Worm (Caenorhabditis elegans) whole organism, L4 larva: ENCODE data around the gene M05D6.3.
A peak's percentile ranks its signal among the peaks of the same experiment; 100 is the strongest.

ENCODE experiments used
- F44E2.7 ChIP-seq: fragments of 200-800 bp; sonication (Bioruptor generic); IDR thresholded peaks from 2 replicates; pipeline ENCODE4 v2.1.2; 2022; ENCODE audit warnings: missing genetic modification characterization, missing compliant biosample characterization
- F49E8.2 ChIP-seq: sonication (generic microtip); optimal IDR thresholded peaks from 2 replicates; lab custom pipeline; 2016; ENCODE audit warnings: missing compliant biosample characterization, mild to moderate bottlenecking, missing genetic modification characterization, borderline replicate concordance
- T20F7.1 ChIP-seq: fragments of 200-800 bp; sonication (Bioruptor generic); optimal IDR thresholded peaks from 2 replicates; lab custom pipeline; 2018; ENCODE audit warnings: mild to moderate bottlenecking, missing genetic modification characterization, missing compliant biosample characterization
- aha-1 ChIP-seq: fragments of 150-350 bp; peaks from one replicate; lab custom pipeline; 2014; ENCODE audit warnings: missing biosample characterization, missing genetic modification characterization
- aly-2 ChIP-seq: sonication (generic microtip); optimal IDR thresholded peaks from 2 replicates; lab custom pipeline; 2018; ENCODE audit warnings: missing biosample characterization, missing genetic modification characterization
- arid-1 ChIP-seq: fragments of 200-800 bp; sonication (Bioruptor generic); conservative IDR thresholded peaks from 2 replicates; pipeline ENCODE4 v1.3.6; 2022; ENCODE audit warnings: missing genetic modification reagents, missing genetic modification characterization, missing compliant biosample characterization
- ceh-20 ChIP-seq: fragments of 200-800 bp; sonication (Bioruptor generic); IDR thresholded peaks from 2 replicates; pipeline ENCODE4 v1.3.6; 2022; ENCODE audit warnings: missing genetic modification reagents, missing genetic modification characterization, missing compliant biosample characterization
- ceh-62 ChIP-seq: sonication (generic microtip); optimal IDR thresholded peaks from 2 replicates; lab custom pipeline; 2017; ENCODE audit warnings: missing biosample characterization, missing genetic modification characterization
- ceh-82 ChIP-seq: sonication (generic microtip); optimal IDR thresholded peaks from 2 replicates; lab custom pipeline; 2017; ENCODE audit warnings: missing biosample characterization, missing genetic modification characterization
- cey-2 ChIP-seq: sonication (generic microtip); optimal IDR thresholded peaks from 3 replicates; lab custom pipeline; 2017; ENCODE audit warnings: missing genetic modification characterization, mild to moderate bottlenecking, missing compliant biosample characterization, antibody characterized with exemption, borderline replicate concordance; ENCODE audit not compliant: insufficient read depth
- daf-16 ChIP-seq, 3 experiments: sonication (generic microtip); optimal IDR thresholded peaks; 2 replicates each; lab custom pipeline; 2016 to 2017; ENCODE audit warnings: missing genetic modification characterization in 3 of 3, missing genetic modification reagents in 3 of 3, mild to moderate bottlenecking in 2 of 3, missing compliant biosample characterization in 2 of 3, missing biosample characterization in 1 of 3, moderate library complexity in 1 of 3
- dmd-6 ChIP-seq: fragments of 200-800 bp; sonication (Bioruptor generic); IDR thresholded peaks from 2 replicates; pipeline ENCODE4 v1.3.6; 2022; ENCODE audit warnings: missing genetic modification reagents, missing genetic modification characterization, missing compliant biosample characterization
- dve-1 ChIP-seq: sonication (generic microtip); optimal IDR thresholded peaks from 2 replicates; lab custom pipeline; 2017; ENCODE audit warnings: antibody characterized with exemption, mild to moderate bottlenecking, missing genetic modification characterization, missing compliant biosample characterization; ENCODE audit not compliant: insufficient read depth
- egl-27 ChIP-seq: sonication (generic microtip); optimal IDR thresholded peaks from 3 replicates; lab custom pipeline; 2017; ENCODE audit warnings: missing biosample characterization, missing genetic modification reagents, missing genetic modification characterization
- hlh-11 ChIP-seq: fragments of 200-800 bp; sonication (Bioruptor generic); optimal IDR thresholded peaks from 2 replicates; lab custom pipeline; 2018; ENCODE audit warnings: mild to moderate bottlenecking, missing genetic modification characterization, missing compliant biosample characterization
- hlh-30 ChIP-seq: sonication (generic microtip); optimal IDR thresholded peaks from 2 replicates; lab custom pipeline; 2017; ENCODE audit warnings: antibody characterized with exemption, mild to moderate bottlenecking, missing genetic modification characterization, missing compliant biosample characterization; ENCODE audit not compliant: insufficient read depth
- lim-7 ChIP-seq: fragments of 200-800 bp; sonication (Bioruptor generic); IDR thresholded peaks from 2 replicates; pipeline ENCODE4 v1.3.6; 2022; ENCODE audit warnings: missing genetic modification characterization, missing compliant biosample characterization
- lin-13 ChIP-seq: fragments of 150-350 bp; optimal IDR thresholded peaks from 2 replicates; lab custom pipeline; 2014; ENCODE audit warnings: missing biosample characterization, missing genetic modification reagents, missing genetic modification characterization
- lin-38 ChIP-seq: fragments of 200-800 bp; sonication (Bioruptor generic); IDR thresholded peaks from 2 replicates; pipeline ENCODE4 v1.3.6; 2022; ENCODE audit warnings: missing genetic modification reagents, missing genetic modification characterization, missing compliant biosample characterization
- lir-3 ChIP-seq: sonication (generic microtip); optimal IDR thresholded peaks from 2 replicates; lab custom pipeline; 2016; ENCODE audit warnings: mild to moderate bottlenecking, missing genetic modification characterization, missing compliant biosample characterization
- lsy-2 ChIP-seq, 2 experiments: fragments of 150-350 bp in 1 of 2; sonication (generic microtip) in 1 of 2; optimal IDR thresholded peaks; 2 replicates each; lab custom pipeline; 2014 to 2017; ENCODE audit warnings: missing biosample characterization in 2 of 2, missing genetic modification characterization in 2 of 2
- madf-5 ChIP-seq, 2 experiments: fragments of 200-800 bp; sonication (Bioruptor generic); IDR thresholded peaks; 2 replicates each; pipeline ENCODE4 v1.3.6; 2022; ENCODE audit warnings: missing compliant biosample characterization in 2 of 2, missing genetic modification characterization in 2 of 2
- nhr-11 ChIP-seq: fragments of 150-350 bp; optimal IDR thresholded peaks from 2 replicates; lab custom pipeline; 2014; ENCODE audit warnings: missing biosample characterization, missing genetic modification characterization
- nhr-111 ChIP-seq: fragments of 200-800 bp; sonication (Bioruptor generic); optimal IDR thresholded peaks from 2 replicates; lab custom pipeline; 2018; ENCODE audit warnings: mild to moderate bottlenecking, missing genetic modification characterization, missing compliant biosample characterization
- nhr-237 ChIP-seq: sonication (generic microtip); optimal IDR thresholded peaks from 2 replicates; lab custom pipeline; 2017; ENCODE audit warnings: missing biosample characterization, missing genetic modification characterization
- nhr-28 ChIP-seq: fragments of 150-350 bp; optimal IDR thresholded peaks from 2 replicates; lab custom pipeline; 2014; ENCODE audit warnings: missing biosample characterization, missing genetic modification characterization
- nhr-41 ChIP-seq: fragments of 200-800 bp; sonication (Bioruptor generic); IDR thresholded peaks from 2 replicates; pipeline ENCODE4 v1.3.6; 2022; ENCODE audit warnings: missing genetic modification reagents, missing genetic modification characterization, missing compliant biosample characterization
- nhr-42 ChIP-seq: fragments of 200-800 bp; sonication (Bioruptor generic); IDR thresholded peaks from 2 replicates; pipeline ENCODE4 v1.3.6; 2022; ENCODE audit warnings: missing genetic modification characterization, missing compliant biosample characterization
- nhr-48 ChIP-seq: sonication (generic microtip); optimal IDR thresholded peaks from 2 replicates; lab custom pipeline; 2016; ENCODE audit warnings: mild to moderate bottlenecking, missing genetic modification characterization, missing compliant biosample characterization
- nhr-6 ChIP-seq: fragments of 150-350 bp; optimal IDR thresholded peaks from 2 replicates; lab custom pipeline; 2014; ENCODE audit warnings: missing biosample characterization, missing genetic modification characterization
- sdz-12 ChIP-seq: fragments of 200-800 bp; sonication (Bioruptor generic); optimal IDR thresholded peaks from 2 replicates; lab custom pipeline; 2018; ENCODE audit warnings: mild to moderate bottlenecking, missing genetic modification characterization, missing compliant biosample characterization
- set-16 ChIP-seq: fragments of 200-800 bp; sonication (Bioruptor generic); IDR thresholded peaks from 2 replicates; pipeline ENCODE4 v1.3.6; 2022; ENCODE audit warnings: missing genetic modification reagents, missing genetic modification characterization, missing compliant biosample characterization
- snpc-1.2 ChIP-seq: fragments of 200-800 bp; sonication (Bioruptor generic); IDR thresholded peaks from 2 replicates; pipeline ENCODE4 v1.3.6; 2022; ENCODE audit warnings: missing genetic modification reagents, missing genetic modification characterization, missing compliant biosample characterization
- unc-39 ChIP-seq: sonication (generic microtip); optimal IDR thresholded peaks from 2 replicates; lab custom pipeline; 2017; ENCODE audit warnings: missing biosample characterization, missing genetic modification characterization
- unc-62 ChIP-seq, 3 experiments: fragments of 150-350 bp in 1 of 3; sonication (generic microtip); optimal IDR thresholded peaks in 2 of 3; peaks in 1 of 3; 1 replicate in 1 of 3; 2 replicates in 2 of 3; lab custom pipeline; 2014 to 2017; ENCODE audit warnings: missing biosample characterization in 3 of 3, missing genetic modification characterization in 3 of 3, missing genetic modification reagents in 3 of 3, missing genotype in 1 of 3
- vab-7 ChIP-seq: fragments of 200-800 bp; sonication (Bioruptor generic); IDR thresholded peaks from 2 replicates; pipeline ENCODE4 v1.3.6; 2022; ENCODE audit warnings: missing genetic modification reagents, missing genetic modification characterization, missing compliant biosample characterization
- zag-1 ChIP-seq: fragments of 150-350 bp; optimal IDR thresholded peaks from 2 replicates; lab custom pipeline; 2014; ENCODE audit warnings: missing biosample characterization, missing genetic modification characterization
- zfp-2 ChIP-seq: sonication (generic microtip); optimal IDR thresholded peaks from 2 replicates; lab custom pipeline; 2016; ENCODE audit warnings: mild to moderate bottlenecking, missing genetic modification characterization, missing compliant biosample characterization
- zip-11 ChIP-seq: fragments of 200-800 bp; sonication (Bioruptor generic); IDR thresholded peaks from 2 replicates; pipeline ENCODE4 v1.3.6; 2022; ENCODE audit warnings: missing genetic modification characterization, missing compliant biosample characterization
- zip-2 ChIP-seq: fragments of 150-350 bp; optimal IDR thresholded peaks from 2 replicates; lab custom pipeline; 2014; ENCODE audit warnings: missing biosample characterization, missing genetic modification characterization
- ztf-11 ChIP-seq: fragments of 150-350 bp; optimal IDR thresholded peaks from 2 replicates; lab custom pipeline; 2014; ENCODE audit warnings: missing biosample characterization, missing genetic modification characterization

Gene M05D6.3

ce11 chrII:8504074-8504724 lies 28.6 kb downstream of the M05D6.3 start:
- TF ChIP-seq nhr-11 (tag; lab: Kevin White, UChicago) (no peak), cey-2 (tag; lab: Kevin White, UChicago) (no peak), dve-1 (tag; lab: Kevin White, UChicago) (peak; percentile 16), nhr-42 (no peak), unc-62 (GFP tag; optimal IDR thresholded peaks at IDR 0.05 in 1 of 2; lab: Kevin White, UChicago) (peak in 1 of 2 experiments; percentile 94), unc-62 (tag; optimal IDR thresholded peaks at IDR 0.05; lab: Kevin White, UChicago) (no peak), ceh-82 (no peak), hlh-30 (tag; lab: Kevin White, UChicago) (peak; percentile 51), nhr-41 (GFP tag; lab: Robert Waterston, UW) (no peak), vab-7 (GFP tag; lab: Robert Waterston, UW) (no peak), ztf-11 (tag; lab: Kevin White, UChicago) (no peak), set-16 (no peak), zfp-2 (tag; lab: Kevin White, UChicago) (no peak), egl-27 (no peak), nhr-28 (tag; lab: Kevin White, UChicago) (peak; percentile 43), lin-38 (GFP tag; lab: Robert Waterston, UW) (no peak), lsy-2 (tag; optimal IDR thresholded peaks at IDR 0.05; lab: Kevin White, UChicago) (peak in 1 of 2 experiments; percentile 9), zag-1 (no peak), zip-2 (no peak), aha-1 (tag; lab: Kevin White, UChicago) (peak; percentile 78), daf-16 (GFP tag; optimal IDR thresholded peaks at IDR 0.05; lab: Kevin White, UChicago) (no peak), daf-16 (tag; optimal IDR thresholded peaks at IDR 0.05; lab: Kevin White, UChicago) (no peak), snpc-1.2 (no peak), unc-39 (tag; lab: Kevin White, UChicago) (no peak), hlh-11 (tag; lab: Kevin White, UChicago) (no peak), madf-5 (GFP tag; IDR thresholded peaks at IDR 0.05; lab: Robert Waterston, UW) (no peak), ceh-20 (GFP tag; lab: Robert Waterston, UW) (0 out of 2 replicates have a peak, but pooled peaks have one; percentile 11)

- no peak for TF ChIP-seq daf-16 (GFP tag; optimal IDR thresholded peaks at IDR 0.05; lab: Kevin White, UChicago)
- peak; percentile 35 for TF ChIP-seq daf-16 (tag; optimal IDR thresholded peaks at IDR 0.05; lab: Kevin White, UChicago)
- TF ChIP-seq nhr-48 (tag; lab: Kevin White, UChicago), result peak; percentile 21
- TF ChIP-seq lin-13 (GFP tag; lab: Kevin White, UChicago), result no peak
- TF ChIP-seq nhr-111 (GFP tag; lab: Kevin White, UChicago), result no peak
- TF ChIP-seq sdz-12, result no peak
- no peak for TF ChIP-seq aly-2 (tag; lab: Kevin White, UChicago)
- TF ChIP-seq dve-1 (tag; lab: Kevin White, UChicago), result peak; percentile 67
- no peak for TF ChIP-seq nhr-6
- TF ChIP-seq lim-7 (GFP tag; lab: Robert Waterston, UW), result no peak
- no peak for TF ChIP-seq nhr-237 (tag; lab: Kevin White, UChicago)
- TF ChIP-seq nhr-28 (tag; lab: Kevin White, UChicago), result peak; percentile 16
- peak in 1 of 2 experiments; percentile 87 for TF ChIP-seq unc-62 (GFP tag; optimal IDR thresholded peaks at IDR 0.05 in 1 of 2; lab: Kevin White, UChicago)
- TF ChIP-seq unc-62 (tag; optimal IDR thresholded peaks at IDR 0.05; lab: Kevin White, UChicago), result no peak
- TF ChIP-seq hlh-11 (tag; lab: Kevin White, UChicago), result peak; percentile 2
- TF ChIP-seq F49E8.2, result no peak
- no peak for TF ChIP-seq T20F7.1
- no peak for TF ChIP-seq zip-11 (GFP tag; lab: Robert Waterston, UW)
- no peak for TF ChIP-seq arid-1 (GFP tag; lab: Robert Waterston, UW)
- TF ChIP-seq aha-1 (tag; lab: Kevin White, UChicago), result no peak
- no peak for TF ChIP-seq ztf-11 (tag; lab: Kevin White, UChicago)
- no peak for TF ChIP-seq F44E2.7
- TF ChIP-seq dmd-6 (GFP tag; lab: Robert Waterston, UW), result peak; percentile 56; the same call in 1 of the 2 replicates
- TF ChIP-seq lir-3 (tag; lab: Kevin White, UChicago), result no peak
- no peak for TF ChIP-seq ceh-62 (tag; lab: Kevin White, UChicago)
These were observed 31.2 kb downstream of the M05D6.3 start for ce11 chrII:8506759-8507158.
